Fruit fly (Drosophila melanogaster) whole organism, prepupa: ENCODE results near the gene CG34417.

Source experiments
- Blimp-1 ChIP-seq: fragments of 200-800 bp; sonication (Bioruptor generic); optimal IDR thresholded peaks from 3 replicates; lab custom pipeline; 2017; ENCODE audit warnings: missing biosample characterization, missing genetic modification characterization, mild to moderate bottlenecking, moderate library complexity, missing genetic modification reagents
- CG10669 ChIP-seq: fragments of 200-800 bp; sonication (Bioruptor generic); optimal IDR thresholded peaks from 3 replicates; lab custom pipeline; 2018; ENCODE audit warnings: missing biosample characterization, mild to moderate bottlenecking, missing genetic modification characterization, moderate library complexity
- CG11294 ChIP-seq: fragments of 200-800 bp; sonication (Bioruptor generic); IDR thresholded peaks from 2 replicates; pipeline ENCODE4 v1.3.6; 2022; ENCODE audit warnings: missing biosample characterization, missing genetic modification characterization
- CG15336 ChIP-seq: fragments of 200-800 bp; sonication (Bioruptor generic); IDR thresholded peaks from 2 replicates; pipeline ENCODE4 v1.3.6; 2022; ENCODE audit warnings: missing biosample characterization, missing genetic modification characterization
- CG16779 ChIP-seq: fragments of 200-800 bp; sonication (Bioruptor generic); optimal IDR thresholded peaks from 3 replicates; lab custom pipeline; 2017; ENCODE audit warnings: missing biosample characterization, mild to moderate bottlenecking, missing genetic modification characterization
- CG3032 ChIP-seq: fragments of 200-800 bp; optimal IDR thresholded peaks from 2 replicates; lab custom pipeline; 2019; ENCODE audit warnings: missing biosample characterization, mild to moderate bottlenecking, missing genetic modification characterization, moderate library complexity
- CG31627 ChIP-seq: fragments of 200-800 bp; sonication (Bioruptor generic); optimal IDR thresholded peaks from 3 replicates; lab custom pipeline; 2016; ENCODE audit warnings: missing biosample characterization, missing genetic modification characterization
- CG32006 ChIP-seq: fragments of 200-800 bp; sonication (Bioruptor generic); optimal IDR thresholded peaks from 3 replicates; lab custom pipeline; 2017; ENCODE audit warnings: missing biosample characterization, mild to moderate bottlenecking, missing genetic modification characterization
- CG34406 ChIP-seq: fragments of 200-800 bp; sonication (Bioruptor generic); optimal IDR thresholded peaks from 3 replicates; lab custom pipeline; 2016; ENCODE audit warnings: missing biosample characterization, missing genetic modification characterization
- CG6163 ChIP-seq: fragments of 200-800 bp; sonication (Bioruptor generic); IDR thresholded peaks from 3 replicates; pipeline ENCODE4 v1.3.6; 2022; ENCODE audit warnings: missing biosample characterization, missing genetic modification characterization
- CG6792 ChIP-seq: fragments of 200-800 bp; sonication (Bioruptor generic); optimal IDR thresholded peaks from 3 replicates; lab custom pipeline; 2016; ENCODE audit warnings: missing biosample characterization, missing genetic modification characterization
- CG6808 ChIP-seq: fragments of 200-800 bp; sonication (Bioruptor generic); optimal IDR thresholded peaks from 3 replicates; lab custom pipeline; 2017; ENCODE audit warnings: missing biosample characterization, missing genetic modification characterization, mild to moderate bottlenecking, moderate library complexity, missing genetic modification reagents
- CG6854 ChIP-seq: fragments of 200-800 bp; sonication (Bioruptor generic); optimal IDR thresholded peaks from 2 replicates; lab custom pipeline; 2017; ENCODE audit warnings: missing biosample characterization, mild to moderate bottlenecking, missing genetic modification characterization
- CG7368 ChIP-seq: fragments of 200-800 bp; sonication (Bioruptor generic); optimal IDR thresholded peaks from 3 replicates; lab custom pipeline; 2016; ENCODE audit warnings: missing biosample characterization, missing genetic modification characterization
- CG8119 ChIP-seq: fragments of 200-800 bp; sonication (Bioruptor generic); IDR thresholded peaks from 3 replicates; pipeline ENCODE4 v1.3.6; 2022; ENCODE audit warnings: missing biosample characterization, missing genetic modification characterization
- CG8319 ChIP-seq: fragments of 200-800 bp; sonication (Bioruptor generic); optimal IDR thresholded peaks from 3 replicates; lab custom pipeline; 2016; ENCODE audit warnings: missing biosample characterization, missing genetic modification characterization
- CG8632 ChIP-seq: fragments of 200-800 bp; sonication (Bioruptor generic); optimal IDR thresholded peaks from 3 replicates; lab custom pipeline; 2016; ENCODE audit warnings: missing biosample characterization, missing genetic modification characterization
- CG9139 ChIP-seq: fragments of 200-800 bp; sonication (Bioruptor generic); optimal IDR thresholded peaks from 3 replicates; lab custom pipeline; 2017; ENCODE audit warnings: missing biosample characterization, mild to moderate bottlenecking, missing genetic modification characterization
- Eip75B ChIP-seq: fragments of 200-800 bp; sonication (Bioruptor generic); optimal IDR thresholded peaks from 3 replicates; lab custom pipeline; 2016; ENCODE audit warnings: missing biosample characterization, missing genetic modification characterization
- Eip78C ChIP-seq: fragments of 200-800 bp; sonication (Bioruptor generic); peaks from one replicate; lab custom pipeline; 2016; ENCODE audit warnings: missing biosample characterization, missing genetic modification characterization
- Eip93F ChIP-seq: fragments of 200-800 bp; sonication (Bioruptor generic); optimal IDR thresholded peaks from 2 replicates; lab custom pipeline; 2016; ENCODE audit warnings: missing biosample characterization, mild to moderate bottlenecking, missing genetic modification characterization
- Ets96B ChIP-seq: fragments of 200-800 bp; optimal IDR thresholded peaks from 2 replicates; lab custom pipeline; 2019; ENCODE audit warnings: missing biosample characterization, mild to moderate bottlenecking, missing genetic modification characterization, moderate library complexity
- Gug ChIP-seq: fragments of 200-800 bp; sonication (Bioruptor generic); IDR thresholded peaks from 2 replicates; pipeline ENCODE4 v1.3.6; 2022; ENCODE audit warnings: missing biosample characterization, missing genetic modification characterization
- Hr38 ChIP-seq: sonication (Bioruptor generic); optimal IDR thresholded peaks from 2 replicates; lab custom pipeline; 2016; ENCODE audit warnings: missing biosample characterization, missing genetic modification characterization
- Hr39 ChIP-seq: fragments of 200-800 bp; sonication (Bioruptor generic); optimal IDR thresholded peaks from 2 replicates; lab custom pipeline; 2016; ENCODE audit warnings: missing biosample characterization, missing genetic modification characterization
- Hr4 ChIP-seq: fragments of 200-800 bp; sonication (Bioruptor generic); optimal IDR thresholded peaks from 3 replicates; lab custom pipeline; 2016; ENCODE audit warnings: missing biosample characterization, missing genetic modification characterization
- Lpt ChIP-seq: fragments of 200-800 bp; sonication (Bioruptor generic); optimal IDR thresholded peaks from 3 replicates; lab custom pipeline; 2016; ENCODE audit warnings: missing biosample characterization, missing genetic modification characterization
- Met ChIP-seq: fragments of 200-800 bp; sonication (Bioruptor generic); optimal IDR thresholded peaks from 3 replicates; lab custom pipeline; 2016; ENCODE audit warnings: missing biosample characterization, missing genetic modification characterization
- OdsH ChIP-seq: fragments of 200-800 bp; sonication (Bioruptor generic); optimal IDR thresholded peaks from 3 replicates; lab custom pipeline; 2016; ENCODE audit warnings: missing biosample characterization, missing genetic modification characterization
- Smox ChIP-seq: fragments of 200-800 bp; sonication (Bioruptor generic); optimal IDR thresholded peaks from 3 replicates; lab custom pipeline; 2016; ENCODE audit warnings: missing biosample characterization, missing genetic modification characterization
- Sox102F ChIP-seq: fragments of 200-800 bp; sonication (Bioruptor generic); optimal IDR thresholded peaks from 2 replicates; lab custom pipeline; 2016; ENCODE audit warnings: missing biosample characterization, mild to moderate bottlenecking, missing genetic modification characterization
- Sox14 ChIP-seq: fragments of 200-800 bp; sonication (Bioruptor generic); optimal IDR thresholded peaks from 3 replicates; lab custom pipeline; 2016; ENCODE audit warnings: missing biosample characterization, missing genetic modification characterization
- achi ChIP-seq: fragments of 200-800 bp; sonication (Bioruptor generic); optimal IDR thresholded peaks from 3 replicates; lab custom pipeline; 2016; ENCODE audit warnings: missing biosample characterization, missing genetic modification characterization
- acj6 ChIP-seq: fragments of 200-800 bp; sonication (Bioruptor generic); optimal IDR thresholded peaks from 3 replicates; lab custom pipeline; 2016; ENCODE audit warnings: missing biosample characterization, missing genetic modification characterization
- dac ChIP-seq: fragments of 200-800 bp; sonication (Bioruptor generic); optimal IDR thresholded peaks from 2 replicates; lab custom pipeline; 2017; ENCODE audit warnings: missing biosample characterization, mild to moderate bottlenecking, missing genetic modification characterization
- eg ChIP-seq: fragments of 200-800 bp; sonication (Bioruptor generic); IDR thresholded peaks from 3 replicates; pipeline ENCODE4 v1.3.6; 2022; ENCODE audit warnings: missing biosample characterization, missing genetic modification characterization
- esn ChIP-seq: fragments of 200-800 bp; sonication (Bioruptor generic); optimal IDR thresholded peaks from 2 replicates; lab custom pipeline; 2016; ENCODE audit warnings: missing biosample characterization, mild to moderate bottlenecking, missing genetic modification characterization, moderate library complexity
- fd59A ChIP-seq: fragments of 200-800 bp; sonication (Bioruptor generic); optimal IDR thresholded peaks from 2 replicates; lab custom pipeline; 2017; ENCODE audit warnings: missing biosample characterization, mild to moderate bottlenecking, missing genetic modification characterization, missing genetic modification reagents
- fd85E ChIP-seq: fragments of 200-800 bp; sonication (Bioruptor generic); optimal IDR thresholded peaks from 3 replicates; lab custom pipeline; 2016; ENCODE audit warnings: missing biosample characterization, missing genetic modification characterization
- fkh ChIP-seq: fragments of 200-800 bp; sonication (Bioruptor generic); optimal IDR thresholded peaks from 3 replicates; lab custom pipeline; 2017; ENCODE audit warnings: missing biosample characterization, mild to moderate bottlenecking, missing genetic modification characterization, moderate library complexity
- net ChIP-seq: fragments of 200-800 bp; sonication (Bioruptor generic); optimal IDR thresholded peaks from 3 replicates; lab custom pipeline; 2016; ENCODE audit warnings: missing biosample characterization, missing genetic modification characterization
- pdm3 ChIP-seq: fragments of 200-800 bp; sonication (Bioruptor generic); optimal IDR thresholded peaks from 3 replicates; lab custom pipeline; 2016; ENCODE audit warnings: missing biosample characterization, missing genetic modification characterization
- salr ChIP-seq, 2 experiments: fragments of 200-800 bp; sonication (Bioruptor generic); optimal IDR thresholded peaks; 3 replicates each; lab custom pipeline; 2016 to 2018; ENCODE audit warnings: missing biosample characterization in 2 of 2, missing genetic modification characterization in 2 of 2, mild to moderate bottlenecking in 1 of 2
- spab ChIP-seq: fragments of 200-800 bp; sonication (Bioruptor generic); optimal IDR thresholded peaks from 2 replicates; lab custom pipeline; 2017; ENCODE audit warnings: missing biosample characterization, mild to moderate bottlenecking, missing genetic modification characterization, missing genetic modification reagents
- ss ChIP-seq, 2 experiments: fragments of 200-800 bp; sonication (Bioruptor generic); optimal IDR thresholded peaks; 2 replicates in 1 of 2; 3 replicates in 1 of 2; lab custom pipeline; 2017 to 2018; ENCODE audit warnings: mild to moderate bottlenecking in 2 of 2, missing biosample characterization in 2 of 2, missing genetic modification characterization in 2 of 2, moderate library complexity in 1 of 2
- svp ChIP-seq: fragments of 200-800 bp; sonication (Bioruptor generic); peaks from one replicate; lab custom pipeline; 2016; ENCODE audit warnings: missing biosample characterization, missing genetic modification characterization
- topi ChIP-seq: fragments of 200-800 bp; sonication (Bioruptor generic); optimal IDR thresholded peaks from 3 replicates; lab custom pipeline; 2016; ENCODE audit warnings: missing biosample characterization, missing genetic modification characterization
- vri ChIP-seq: fragments of 200-800 bp; sonication (Bioruptor generic); optimal IDR thresholded peaks from 3 replicates; lab custom pipeline; 2016; ENCODE audit warnings: missing biosample characterization, mild to moderate bottlenecking, missing genetic modification characterization

Gene CG34417

DNA sequence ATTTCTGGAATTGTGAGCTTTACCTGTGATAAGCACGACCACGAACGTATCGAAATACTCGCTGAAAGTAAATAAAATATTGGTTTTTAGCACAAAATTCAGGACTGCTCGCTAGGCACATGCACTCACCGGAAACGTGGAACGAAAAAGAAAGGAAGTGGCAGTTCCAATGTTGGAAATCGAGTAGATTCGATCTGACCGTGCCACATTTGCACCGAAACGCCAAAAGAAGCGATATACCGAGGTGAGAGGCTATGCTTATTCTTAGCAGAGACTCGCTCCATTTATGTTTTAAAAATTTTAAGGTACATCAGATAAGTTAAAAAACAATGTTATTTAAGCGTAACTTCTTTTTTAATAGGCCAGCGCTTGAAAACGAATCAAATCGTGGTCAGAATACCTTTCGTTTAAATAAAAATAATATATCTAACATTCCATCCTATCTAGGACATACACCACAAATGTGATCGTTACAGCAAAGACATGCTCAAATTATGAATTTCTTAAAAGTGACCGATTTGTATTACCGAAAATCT, 7.4 kb upstream of the CG34417 start, which contains the start of gene RpL7A (continued):
- TF ChIP-seq Sox102F (peak; percentile 65), CG11294 (GFP tag; lab: Robert Waterston, UW) (no peak), vri (GFP tag; lab: Kevin White, UChicago) (peak; percentile 60), Lpt (no peak), CG8632 (GFP tag; lab: Kevin White, UChicago) (peak; percentile 21), CG15336 (GFP tag; lab: Robert Waterston, UW) (peak; percentile 31; the same call in 1 of the 2 replicates), acj6 (GFP tag; lab: Kevin White, UChicago) (peak; percentile 5), eg (peak; percentile 60), CG10669 (GFP tag; lab: Kevin White, UChicago) (peak; percentile 62), Eip93F (no peak), Eip75B (GFP tag; lab: Kevin White, UChicago) (peak; percentile 26), pdm3 (GFP tag; lab: Kevin White, UChicago) (peak; percentile 52), CG34406 (GFP tag; lab: Kevin White, UChicago) (peak; percentile 65), CG6163 (GFP tag; lab: Robert Waterston, UW) (peak; percentile 82), Sox14 (no peak), fd85E (GFP tag; lab: Kevin White, UChicago) (no peak), Ets96B (tag; lab: Kevin White, UChicago) (no peak), CG6854 (GFP tag; lab: Kevin White, UChicago) (peak; percentile 94)

DNA sequence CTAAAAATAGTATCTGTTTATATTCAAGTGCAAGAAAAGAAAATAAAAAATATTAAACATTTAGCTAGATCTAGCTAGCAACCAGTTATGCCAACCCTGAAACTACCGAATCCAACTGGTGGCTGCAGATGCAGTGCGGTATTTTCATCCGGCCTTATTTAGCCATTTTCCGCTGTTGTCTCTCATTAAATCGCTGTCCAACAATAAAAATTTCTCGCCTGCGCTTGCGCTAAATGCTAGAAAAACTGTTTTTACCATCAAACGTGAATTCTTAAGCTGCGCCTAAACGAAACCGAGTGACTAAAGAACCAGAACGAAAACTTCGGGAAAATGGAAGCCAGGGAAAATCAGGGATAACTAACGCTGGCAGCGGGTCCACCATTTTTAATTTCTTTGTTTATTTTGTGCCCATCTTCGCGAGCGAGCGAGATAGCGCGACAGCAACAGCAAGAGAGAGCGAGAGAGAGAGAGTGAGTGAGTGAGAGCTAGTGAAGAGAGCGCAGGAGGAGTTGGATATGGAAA, 6.7 kb upstream of the CG34417 start, which contains the start of gene dx:
Gene dx, plus strand, starts transcription at position 164 of the 522 bp plus-strand sequence.
- TF ChIP-seq CG31627 (no peak), CG6808 (GFP tag; lab: Kevin White, UChicago) (no peak), fd59A (no peak), CG6163 (GFP tag; lab: Robert Waterston, UW) (no peak), OdsH (no peak), achi (GFP tag; lab: Kevin White, UChicago) (no peak), Hr4 (no peak), Gug (GFP tag; lab: Robert Waterston, UW) (no peak), CG6792 (GFP tag; lab: Kevin White, UChicago) (no peak), CG34406 (GFP tag; lab: Kevin White, UChicago) (no peak), Sox14 (peak; percentile 32), Hr39 (GFP tag; lab: Kevin White, UChicago) (no peak), eg (no peak; the same call in 2 of the 3 replicates), salr (GFP tag; optimal IDR thresholded peaks at IDR 0.05; lab: Kevin White, UChicago) (no peak), CG8119 (GFP tag; lab: Robert Waterston, UW) (no peak), spab (GFP tag; lab: Kevin White, UChicago) (no peak), ss (GFP tag; optimal IDR thresholded peaks at IDR 0.05; lab: Kevin White, UChicago) (peak in 1 of 2 experiments; percentile 23), CG32006 (GFP tag; lab: Kevin White, UChicago) (no peak), CG7368 (GFP tag; lab: Kevin White, UChicago) (no peak), Eip78C (GFP tag; lab: Kevin White, UChicago) (peak; percentile 84), Hr38 (GFP tag; lab: Kevin White, UChicago) (no peak), net (GFP tag; lab: Kevin White, UChicago) (no peak), CG9139 (GFP tag; lab: Kevin White, UChicago) (no peak), CG8319 (GFP tag; lab: Kevin White, UChicago) (no peak), pdm3 (GFP tag; lab: Kevin White, UChicago) (no peak), vri (GFP tag; lab: Kevin White, UChicago) (no peak), CG11294 (GFP tag; lab: Robert Waterston, UW) (no peak), acj6 (GFP tag; lab: Kevin White, UChicago) (no peak), Blimp-1 (GFP tag; lab: Kevin White, UChicago) (no peak), fkh (peak; percentile 88), topi (GFP tag; lab: Kevin White, UChicago) (no peak), Sox102F (no peak), CG15336 (GFP tag; lab: Robert Waterston, UW) (no peak; the same call in 1 of the 2 replicates), CG3032 (no peak), svp (GFP tag; lab: Kevin White, UChicago) (peak; percentile 47), dac (GFP tag; lab: Kevin White, UChicago) (no peak), Eip75B (GFP tag; lab: Kevin White, UChicago) (no peak), CG16779 (tag; lab: Kevin White, UChicago) (peak; percentile 13), esn (GFP tag; lab: Kevin White, UChicago) (no peak), Met (no peak), fd85E (GFP tag; lab: Kevin White, UChicago) (no peak), Lpt (no peak), Smox (GFP tag; lab: Kevin White, UChicago) (no peak)
